Fruit fly (Drosophila melanogaster) ovary, adult (tissue): ENCODE data around the gene IntS2.

Experiments
- CG17801 ChIP-seq: fragments of 200-800 bp; optimal IDR thresholded peaks from 2 replicates; lab custom pipeline; 2019; ENCODE audit warnings: missing biosample characterization, mild to moderate bottlenecking, missing genetic modification characterization, moderate library complexity; ENCODE audit not compliant: partially characterized antibody

IntS2 gene

dm6 chrX:17679642-17680571, 23.3 kb upstream of the IntS2 start:
- TF ChIP-seq CG17801 (GFP tag; lab: Kevin White, UChicago) = no peak

- no peak for TF ChIP-seq CG17801 (GFP tag; lab: Kevin White, UChicago)
Observed at dm6 chrX:17677953-17678668, 21.5 kb upstream of the IntS2 start.

- no peak for TF ChIP-seq CG17801 (GFP tag; lab: Kevin White, UChicago)
Observed at dm6 chrX:17671788-17672187, 15.2 kb upstream of the IntS2 start, which contains the start of gene CG12990. CG12990 (minus strand) TSS chrX:17671888.

dm6 chrX:17659119-17659452, 2.5 kb upstream of the IntS2 start:
- no peak for TF ChIP-seq CG17801 (GFP tag; lab: Kevin White, UChicago)

- peak; percentile 12 for TF ChIP-seq CG17801 (GFP tag; lab: Kevin White, UChicago)
Observed at dm6 chrX:17658207-17659118, 1.8 kb upstream of the IntS2 start.

- no peak for TF ChIP-seq CG17801 (GFP tag; lab: Kevin White, UChicago)
Observed at dm6 chrX:17657716-17658115, 1.1 kb upstream of the IntS2 start.

- TF ChIP-seq CG17801 (GFP tag; lab: Kevin White, UChicago) = peak; percentile 19
Observed at dm6 chrX:17657050-17657696, 555 bp upstream of the IntS2 start, which contains the start of gene beta-Spec. beta-Spec (plus strand) TSS chrX:17657372.

- peak; percentile 62 for TF ChIP-seq CG17801 (GFP tag; lab: Kevin White, UChicago)
Observed at dm6 chrX:17651998-17652738, 4.5 kb downstream of the IntS2 start, which contains the start of gene RhoGAPp190. RhoGAPp190 (minus strand) TSS chrX:17652562.

- TF ChIP-seq CG17801 (GFP tag; lab: Kevin White, UChicago) = no peak
Observed at dm6 chrX:17651216-17651997, 5.2 kb downstream of the IntS2 start.

- TF ChIP-seq CG17801 (GFP tag; lab: Kevin White, UChicago) = no peak
Observed at dm6 chrX:17640837-17641236, 15.8 kb downstream of the IntS2 start.

dm6 chrX:17636001-17636400, 20.6 kb downstream of the IntS2 start, which contains the start of the genes CG8289 and CG5800:
CG8289 (minus strand) TSS chrX:17636044.
CG5800 (plus strand) TSS chrX:17636281.
- TF ChIP-seq CG17801 (GFP tag; lab: Kevin White, UChicago) = peak; percentile 66

dm6 chrX:17631996-17632612, 24.5 kb downstream of the IntS2 start, which contains the start of the genes corolla and ND-24:
corolla (minus strand) TSS chrX:17632047.
ND-24 (plus strand) TSS chrX:17632089.
- TF ChIP-seq CG17801 (GFP tag; lab: Kevin White, UChicago) = peak; percentile 87
